Worm (Caenorhabditis elegans) whole organism, L4/young adult: ENCODE measurements around the gene ceh-76.

Experiments
- W03F9.2 ChIP-seq: fragments of 150-350 bp; optimal IDR thresholded peaks from 2 replicates; lab custom pipeline; 2014; ENCODE audit warnings: missing biosample characterization, missing genetic modification characterization
- dao-5 ChIP-seq: sonication (generic microtip); optimal IDR thresholded peaks from 2 replicates; lab custom pipeline; 2016; ENCODE audit warnings: missing genotype, missing genetic modification characterization, moderate library complexity, missing compliant biosample characterization
- him-1 ChIP-seq: sonication (generic microtip); optimal IDR thresholded peaks from 2 replicates; lab custom pipeline; 2016; ENCODE audit warnings: missing genotype, missing genetic modification reagents, missing genetic modification characterization, missing compliant biosample characterization

The ceh-76 gene

DNA sequence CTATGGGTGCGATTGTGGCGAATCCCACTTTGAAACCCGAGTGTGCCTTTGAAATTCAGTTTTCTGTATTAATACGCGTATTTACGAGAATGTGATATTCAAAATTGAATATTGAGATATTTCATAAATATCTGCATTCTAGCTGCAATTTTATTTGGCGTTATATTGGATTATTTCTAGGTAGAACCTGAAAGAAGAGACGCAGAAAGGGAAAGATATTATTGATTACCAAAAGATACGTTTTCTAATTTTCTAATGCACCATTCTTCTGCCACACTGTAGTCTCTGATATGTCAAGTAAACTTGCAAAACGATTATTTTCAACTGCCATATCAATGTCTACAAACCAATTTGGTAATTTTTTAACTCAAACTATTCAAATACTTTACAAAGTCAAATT, 27.6 kb upstream of the ceh-76 start, which contains the start of gene ech-3:
ech-3 (plus strand) TSS at position 178 of the 400 bp plus-strand sequence.
- TF ChIP-seq W03F9.2 (tag; lab: Kevin White, UChicago): no peak
- no peak for TF ChIP-seq him-1 (tag; lab: Kevin White, UChicago)
- no peak for TF ChIP-seq dao-5 (tag; lab: Kevin White, UChicago)

ce11 chrV:8019783-8020182, 25.3 kb upstream of the ceh-76 start:
- no peak for TF ChIP-seq dao-5 (tag; lab: Kevin White, UChicago)
- no peak for TF ChIP-seq him-1 (tag; lab: Kevin White, UChicago)
- no peak for TF ChIP-seq W03F9.2 (tag; lab: Kevin White, UChicago)

- TF ChIP-seq W03F9.2 (tag; lab: Kevin White, UChicago) (no peak), dao-5 (tag; lab: Kevin White, UChicago) (no peak), him-1 (tag; lab: Kevin White, UChicago) (no peak)
These were observed 24.4 kb upstream of the ceh-76 start for ce11 chrV:8018919-8019318.

- no peak for TF ChIP-seq dao-5 (tag; lab: Kevin White, UChicago)
- TF ChIP-seq him-1 (tag; lab: Kevin White, UChicago): no peak
- no peak for TF ChIP-seq W03F9.2 (tag; lab: Kevin White, UChicago)
These were observed 23.5 kb upstream of the ceh-76 start for ce11 chrV:8017924-8018323.

- TF ChIP-seq dao-5 (tag; lab: Kevin White, UChicago) (no peak), W03F9.2 (tag; lab: Kevin White, UChicago) (no peak), him-1 (tag; lab: Kevin White, UChicago) (no peak)
These were observed 22.5 kb upstream of the ceh-76 start, which contains the start of gene sptl-2 for ce11 chrV:8016928-8017327. TSS of gene sptl-2 (plus strand) at chrV:8017207.

DNA sequence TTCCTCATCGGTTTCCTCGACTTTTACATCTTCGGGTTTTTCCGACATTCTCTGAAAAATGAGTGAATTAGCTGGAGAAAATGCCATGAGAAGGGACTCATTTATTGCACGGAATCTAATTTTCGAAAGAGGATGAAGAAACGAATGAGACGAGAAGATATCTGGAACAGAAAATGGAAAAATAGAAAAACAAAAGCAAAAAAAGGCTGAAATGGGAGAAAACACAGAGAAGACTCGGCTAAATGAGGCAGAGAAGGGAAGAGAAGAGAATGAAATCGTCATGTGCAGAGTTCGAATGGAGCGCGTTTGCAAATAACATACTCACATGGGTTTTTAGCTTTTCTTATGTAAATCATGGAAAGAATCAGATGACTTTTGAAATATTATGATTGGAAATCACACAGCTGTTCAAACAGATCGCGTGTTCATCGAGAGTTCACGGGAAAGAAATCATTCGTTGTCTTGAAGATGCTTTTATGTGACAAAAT, 19.5 kb upstream of the ceh-76 start, which contains the start of gene Y97E10AR.6:
Y97E10AR.6 (minus strand) TSS at position 51 of the 488 bp plus-strand sequence.
- TF ChIP-seq him-1 (tag; lab: Kevin White, UChicago) (no peak), dao-5 (tag; lab: Kevin White, UChicago) (no peak), W03F9.2 (tag; lab: Kevin White, UChicago) (peak; percentile 25)

DNA sequence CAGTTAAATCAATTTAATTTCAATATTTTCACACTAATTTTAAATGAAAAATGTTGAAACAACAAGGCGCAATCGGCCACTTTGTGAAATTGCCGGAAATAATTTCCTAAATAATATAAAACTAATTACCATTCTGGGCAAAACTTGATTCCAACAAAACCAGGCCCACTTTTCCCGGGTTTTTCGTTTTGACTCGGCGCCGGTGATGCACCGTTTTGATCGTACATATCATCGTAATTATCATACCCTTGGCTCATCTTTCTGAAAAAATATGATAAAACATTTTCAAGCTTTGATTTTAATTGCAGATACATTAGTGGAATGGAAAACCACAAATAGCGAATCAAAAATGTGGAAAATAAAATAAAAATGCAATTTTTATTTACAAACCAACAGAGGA, 17.6 kb upstream of the ceh-76 start, which contains the start of gene rpb-9:
rpb-9 (minus strand) TSS at position 314 of the 400 bp plus-strand sequence.
- TF ChIP-seq him-1 (tag; lab: Kevin White, UChicago) (no peak), W03F9.2 (tag; lab: Kevin White, UChicago) (no peak)

DNA sequence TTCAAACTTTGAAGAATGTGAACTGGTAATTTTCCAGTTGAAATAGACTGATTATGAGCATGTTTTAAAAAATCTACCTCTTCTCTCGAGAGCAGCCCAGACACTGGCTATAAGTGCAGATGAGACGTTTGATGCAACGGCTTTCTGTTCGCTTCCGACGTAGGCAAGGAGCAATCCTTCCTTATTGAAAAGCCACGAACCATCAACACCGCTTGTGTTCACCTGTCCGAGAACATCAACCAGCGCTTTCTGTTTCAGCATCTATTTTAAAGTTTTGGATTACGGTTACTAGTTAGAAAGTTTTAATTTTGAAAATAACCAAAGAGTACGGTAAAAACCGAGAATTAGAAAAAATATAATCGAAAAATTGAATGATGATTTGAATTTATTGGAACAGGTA, 16.4 kb upstream of the ceh-76 start, which contains the start of gene lmtr-2:
lmtr-2 (minus strand) TSS at position 261 of the 400 bp plus-strand sequence.
- TF ChIP-seq W03F9.2 (tag; lab: Kevin White, UChicago) (no peak), him-1 (tag; lab: Kevin White, UChicago) (no peak), dao-5 (tag; lab: Kevin White, UChicago) (no peak)

DNA sequence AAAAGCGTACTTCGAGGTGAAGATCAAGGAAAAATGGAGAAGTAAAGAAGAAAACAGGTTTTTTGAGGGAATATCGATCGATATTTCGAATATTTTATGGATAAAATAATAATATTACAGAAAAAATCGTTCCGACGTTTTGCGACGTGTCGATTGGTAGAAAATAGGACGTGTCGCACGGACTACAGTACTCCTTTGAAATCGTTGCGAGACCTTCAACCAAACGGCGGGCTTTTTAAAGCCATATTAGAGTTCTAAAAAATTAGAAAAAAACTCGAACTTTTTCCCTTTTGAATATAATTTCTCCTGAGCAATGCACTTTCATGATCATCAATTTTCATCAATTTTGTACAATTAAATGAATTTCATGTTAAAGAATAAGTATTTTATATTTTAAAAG, 15.6 kb upstream of the ceh-76 start, which contains the start of gene Y97E10AR.4:
Y97E10AR.4 (minus strand) TSS at position 131 of the 400 bp plus-strand sequence.
- TF ChIP-seq him-1 (tag; lab: Kevin White, UChicago) (no peak), dao-5 (tag; lab: Kevin White, UChicago) (no peak), W03F9.2 (tag; lab: Kevin White, UChicago) (no peak)

DNA sequence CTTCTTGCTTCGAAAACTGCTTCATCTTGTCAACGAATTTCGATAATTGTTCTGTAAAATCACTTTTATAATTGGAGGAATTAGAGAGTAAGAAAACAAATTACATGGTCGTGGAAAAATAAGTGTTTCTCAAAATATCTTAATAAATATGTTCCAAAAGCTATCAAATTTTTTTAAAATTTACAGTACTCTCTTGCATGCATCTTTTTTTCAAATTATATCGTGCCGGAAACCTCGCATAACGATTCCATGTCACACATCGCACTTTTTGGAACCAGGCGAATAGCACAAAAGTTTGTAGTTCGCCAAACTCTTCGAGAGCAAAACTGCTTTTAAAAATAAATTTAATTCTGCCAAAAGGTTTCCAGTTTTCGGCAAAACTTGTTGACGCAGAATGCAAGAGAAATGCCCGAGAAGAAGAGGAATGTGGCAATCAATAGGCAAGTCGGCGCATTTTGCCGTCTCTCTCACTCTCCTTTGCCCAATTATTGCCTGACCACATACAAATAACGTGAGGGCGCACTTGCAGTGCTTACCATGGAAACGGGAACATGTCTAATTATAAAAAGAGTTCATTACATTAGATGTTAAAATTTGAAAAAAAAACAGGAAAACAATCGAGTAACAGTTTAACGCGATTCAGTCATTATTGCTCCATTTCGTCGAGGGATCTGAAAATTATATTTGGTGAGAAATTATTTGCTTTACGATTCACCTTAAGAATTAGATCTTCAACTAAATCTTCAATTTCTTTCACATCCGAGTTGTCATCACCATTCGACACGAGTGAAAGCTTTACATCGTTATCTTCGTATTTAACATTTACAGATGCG, 13.2 kb upstream of the ceh-76 start, which contains the start of gene Y97E10AR.3:
Y97E10AR.3 (minus strand) TSS at position 51 of the 833 bp plus-strand sequence.
- no peak for TF ChIP-seq W03F9.2 (tag; lab: Kevin White, UChicago)
- no peak for TF ChIP-seq him-1 (tag; lab: Kevin White, UChicago)
- TF ChIP-seq dao-5 (tag; lab: Kevin White, UChicago): no peak

- TF ChIP-seq him-1 (tag; lab: Kevin White, UChicago) (no peak), W03F9.2 (tag; lab: Kevin White, UChicago) (no peak), dao-5 (tag; lab: Kevin White, UChicago) (no peak)
These were observed 10.5 kb upstream of the ceh-76 start, which contains the start of gene Y97E10AR.8 for ce11 chrV:8005000-8005399. TSS of gene Y97E10AR.8 (plus strand) at chrV:8005300.

- peak; percentile 90 for TF ChIP-seq him-1 (tag; lab: Kevin White, UChicago)
- TF ChIP-seq dao-5 (tag; lab: Kevin White, UChicago): no peak
- TF ChIP-seq W03F9.2 (tag; lab: Kevin White, UChicago): peak; percentile 74
These were observed 6.6 kb upstream of the ceh-76 start, which contains the start of gene Y97E10AR.1 for ce11 chrV:8000929-8001513. TSS of gene Y97E10AR.1 (plus strand) at chrV:8001463.

ce11 chrV:7995878-7996277, 1.4 kb upstream of the ceh-76 start, which contains the start of gene Y97E10AR.2:
TSS of gene Y97E10AR.2 (plus strand) at chrV:7996178.
- no peak for TF ChIP-seq dao-5 (tag; lab: Kevin White, UChicago)
- no peak for TF ChIP-seq him-1 (tag; lab: Kevin White, UChicago)
- TF ChIP-seq W03F9.2 (tag; lab: Kevin White, UChicago): no peak
